Worm (Caenorhabditis elegans) whole organism, early embryonic: ENCODE results near the gene T10H10.2.

Experiments
- B0310.2 ChIP-seq: sonication (generic microtip); optimal IDR thresholded peaks from 2 replicates; lab custom pipeline; 2016; ENCODE audit warnings: mild to moderate bottlenecking, missing genetic modification characterization, missing compliant biosample characterization
- F13C5.2 ChIP-seq: sonication (generic microtip); optimal IDR thresholded peaks from 2 replicates; lab custom pipeline; 2017; ENCODE audit warnings: mild to moderate bottlenecking, missing genetic modification characterization, inconsistent platforms, missing compliant biosample characterization
- aly-1 ChIP-seq: sonication (generic microtip); optimal IDR thresholded peaks from 2 replicates; lab custom pipeline; 2016; ENCODE audit warnings: missing genetic modification characterization, missing compliant biosample characterization
- ama-1 ChIP-seq: fragments of 150-350 bp; optimal IDR thresholded peaks from 2 replicates; lab custom pipeline; 2014
- ceh-13 ChIP-seq: fragments of 200-800 bp; sonication (Bioruptor generic); optimal IDR thresholded peaks from 2 replicates; lab custom pipeline; 2018; ENCODE audit warnings: mild to moderate bottlenecking, missing genetic modification characterization, missing compliant biosample characterization
- ceh-36 ChIP-seq: sonication (generic microtip); optimal IDR thresholded peaks from 2 replicates; lab custom pipeline; 2016; ENCODE audit warnings: missing genetic modification characterization, inconsistent platforms, missing compliant biosample characterization
- ets-7 ChIP-seq: sonication (generic microtip); optimal IDR thresholded peaks from 2 replicates; lab custom pipeline; 2016; ENCODE audit warnings: missing genotype, missing genetic modification characterization, missing compliant biosample characterization
- flt-1 ChIP-seq: fragments of 200-800 bp; sonication (Bioruptor generic); IDR thresholded peaks from 2 replicates; pipeline ENCODE4 v1.3.6; 2022; ENCODE audit warnings: missing genetic modification characterization, missing compliant biosample characterization
- hmbx-1 ChIP-seq: sonication (generic microtip); optimal IDR thresholded peaks from 2 replicates; lab custom pipeline; 2016; ENCODE audit warnings: mild to moderate bottlenecking, missing genetic modification characterization, missing compliant biosample characterization
- hmg-4 ChIP-seq: fragments of 200-800 bp; sonication (Bioruptor generic); optimal IDR thresholded peaks from 2 replicates; lab custom pipeline; 2018; ENCODE audit warnings: mild to moderate bottlenecking, missing genetic modification characterization, missing compliant biosample characterization
- hnd-1 ChIP-seq: sonication (generic microtip); optimal IDR thresholded peaks from 2 replicates; lab custom pipeline; 2016; ENCODE audit warnings: missing genetic modification characterization, missing compliant biosample characterization
- pes-1 ChIP-seq: fragments of 200-800 bp; sonication (Bioruptor generic); IDR thresholded peaks from 2 replicates; pipeline ENCODE4 v1.3.6; 2022; ENCODE audit warnings: missing genetic modification reagents, missing genetic modification characterization, missing compliant biosample characterization
- scrt-1 ChIP-seq: fragments of 200-800 bp; sonication (Bioruptor generic); IDR thresholded peaks from 2 replicates; pipeline ENCODE4 v1.3.6; 2022; ENCODE audit warnings: missing genetic modification characterization, missing compliant biosample characterization
- sea-1 ChIP-seq: fragments of 200-800 bp; sonication (Bioruptor generic); conservative IDR thresholded peaks from 2 replicates; pipeline ENCODE4 v1.3.6; 2022; ENCODE audit warnings: missing genetic modification characterization, missing compliant biosample characterization
- tbx-11 ChIP-seq: fragments of 200-800 bp; sonication (Bioruptor generic); IDR thresholded peaks from 2 replicates; pipeline ENCODE4 v1.3.6; 2022; ENCODE audit warnings: missing genetic modification characterization, missing compliant biosample characterization
- tbx-37 ChIP-seq: fragments of 200-800 bp; sonication (Bioruptor generic); conservative IDR thresholded peaks from 2 replicates; pipeline ENCODE4 v1.3.6; 2022; ENCODE audit warnings: missing genetic modification reagents, missing genetic modification characterization, missing compliant biosample characterization
- tra-4 ChIP-seq: sonication (generic microtip); optimal IDR thresholded peaks from 2 replicates; lab custom pipeline; 2017; ENCODE audit warnings: missing genetic modification characterization, missing compliant biosample characterization

The T10H10.2 gene

ce11 chrX:2302782-2303181, 8.2 kb downstream of the T10H10.2 start, which contains the start of gene hum-6:
hum-6 (plus strand) TSS chrX:2303082.
- TF ChIP-seq sea-1 (GFP tag; lab: Robert Waterston, UW) (no peak), hmbx-1 (tag; lab: Kevin White, UChicago) (no peak), tbx-37 (GFP tag; lab: Robert Waterston, UW) (no peak), ets-7 (no peak), ceh-36 (no peak), F13C5.2 (tag; lab: Kevin White, UChicago) (no peak), flt-1 (GFP tag; lab: Robert Waterston, UW) (no peak), hmg-4 (GFP tag; lab: Kevin White, UChicago) (no peak), tra-4 (tag; lab: Kevin White, UChicago) (no peak), ceh-13 (no peak), hnd-1 (tag; lab: Kevin White, UChicago) (no peak), B0310.2 (tag; lab: Kevin White, UChicago) (no peak), pes-1 (GFP tag; lab: Robert Waterston, UW) (no peak), scrt-1 (GFP tag; lab: Robert Waterston, UW) (no peak), tbx-11 (GFP tag; lab: Robert Waterston, UW) (no peak), ama-1 (lab: Kevin White, UChicago) (no peak), aly-1 (tag; lab: Kevin White, UChicago) (no peak)

- TF ChIP-seq tbx-37 (GFP tag; lab: Robert Waterston, UW): no peak
- no peak for TF ChIP-seq F13C5.2 (tag; lab: Kevin White, UChicago)
- TF ChIP-seq ceh-36: no peak
- TF ChIP-seq pes-1 (GFP tag; lab: Robert Waterston, UW): no peak
- TF ChIP-seq flt-1 (GFP tag; lab: Robert Waterston, UW): no peak
- TF ChIP-seq ceh-13: no peak
- TF ChIP-seq hnd-1 (tag; lab: Kevin White, UChicago): no peak
- TF ChIP-seq scrt-1 (GFP tag; lab: Robert Waterston, UW): no peak
- TF ChIP-seq ets-7: no peak
- no peak for TF ChIP-seq hmbx-1 (tag; lab: Kevin White, UChicago)
- TF ChIP-seq aly-1 (tag; lab: Kevin White, UChicago): no peak
- no peak for TF ChIP-seq hmg-4 (GFP tag; lab: Kevin White, UChicago)
- TF ChIP-seq tbx-11 (GFP tag; lab: Robert Waterston, UW): no peak
Measured at ce11 chrX:2303253-2303652, 8.7 kb downstream of the T10H10.2 start.

ce11 chrX:2304496-2304895, 9.9 kb downstream of the T10H10.2 start:
- TF ChIP-seq tra-4 (tag; lab: Kevin White, UChicago) (no peak), hmg-4 (GFP tag; lab: Kevin White, UChicago) (no peak), ceh-13 (no peak), hmbx-1 (tag; lab: Kevin White, UChicago) (no peak), tbx-37 (GFP tag; lab: Robert Waterston, UW) (no peak), ets-7 (no peak), ama-1 (lab: Kevin White, UChicago) (no peak), B0310.2 (tag; lab: Kevin White, UChicago) (no peak), aly-1 (tag; lab: Kevin White, UChicago) (no peak), tbx-11 (GFP tag; lab: Robert Waterston, UW) (no peak), F13C5.2 (tag; lab: Kevin White, UChicago) (no peak), sea-1 (GFP tag; lab: Robert Waterston, UW) (no peak), hnd-1 (tag; lab: Kevin White, UChicago) (no peak), scrt-1 (GFP tag; lab: Robert Waterston, UW) (no peak), ceh-36 (no peak), pes-1 (GFP tag; lab: Robert Waterston, UW) (no peak), flt-1 (GFP tag; lab: Robert Waterston, UW) (no peak)

ce11 chrX:2316205-2316604, 21.7 kb downstream of the T10H10.2 start:
- TF ChIP-seq ets-7 (no peak), pes-1 (GFP tag; lab: Robert Waterston, UW) (no peak), B0310.2 (tag; lab: Kevin White, UChicago) (no peak), tra-4 (tag; lab: Kevin White, UChicago) (no peak), sea-1 (GFP tag; lab: Robert Waterston, UW) (no peak)

DNA sequence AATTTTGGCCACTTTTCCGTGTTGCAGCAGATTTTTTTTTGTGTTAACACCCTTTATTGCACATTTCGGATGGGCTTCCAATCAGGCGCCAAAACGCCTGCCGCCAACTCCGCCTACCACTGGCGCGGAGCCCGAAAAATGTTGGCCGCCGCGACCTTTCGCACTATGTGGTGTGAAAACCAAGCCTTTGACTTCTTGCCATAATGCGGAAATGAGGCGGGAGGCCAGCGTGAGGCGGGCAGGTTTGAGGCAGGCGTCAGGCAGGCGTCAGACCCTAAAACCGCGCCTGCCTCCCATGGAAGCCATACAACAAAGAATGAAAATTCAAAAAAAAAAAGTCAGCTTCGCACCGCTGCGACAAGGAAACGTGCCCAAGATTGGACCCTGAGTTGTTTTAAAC, 22.3 kb downstream of the T10H10.2 start:
- TF ChIP-seq B0310.2 (tag; lab: Kevin White, UChicago): no peak
- no peak for TF ChIP-seq ceh-13
- no peak for TF ChIP-seq scrt-1 (GFP tag; lab: Robert Waterston, UW)
- no peak for TF ChIP-seq tra-4 (tag; lab: Kevin White, UChicago)
- no peak for TF ChIP-seq tbx-11 (GFP tag; lab: Robert Waterston, UW)
- no peak for TF ChIP-seq ama-1 (lab: Kevin White, UChicago)
- no peak for TF ChIP-seq ceh-36
- TF ChIP-seq sea-1 (GFP tag; lab: Robert Waterston, UW): no peak
- no peak for TF ChIP-seq F13C5.2 (tag; lab: Kevin White, UChicago)
- TF ChIP-seq ets-7: no peak
- no peak for TF ChIP-seq pes-1 (GFP tag; lab: Robert Waterston, UW)
- no peak for TF ChIP-seq flt-1 (GFP tag; lab: Robert Waterston, UW)

- TF ChIP-seq F13C5.2 (tag; lab: Kevin White, UChicago): no peak
- TF ChIP-seq hmg-4 (GFP tag; lab: Kevin White, UChicago): no peak
- TF ChIP-seq ceh-13: no peak
- no peak for TF ChIP-seq sea-1 (GFP tag; lab: Robert Waterston, UW)
- no peak for TF ChIP-seq scrt-1 (GFP tag; lab: Robert Waterston, UW)
- TF ChIP-seq hnd-1 (tag; lab: Kevin White, UChicago): no peak
- no peak for TF ChIP-seq B0310.2 (tag; lab: Kevin White, UChicago)
- TF ChIP-seq ama-1 (lab: Kevin White, UChicago): no peak
- no peak for TF ChIP-seq pes-1 (GFP tag; lab: Robert Waterston, UW)
- TF ChIP-seq ceh-36: no peak
- TF ChIP-seq ets-7: no peak
- no peak for TF ChIP-seq tbx-11 (GFP tag; lab: Robert Waterston, UW)
- TF ChIP-seq hmbx-1 (tag; lab: Kevin White, UChicago): no peak
- TF ChIP-seq flt-1 (GFP tag; lab: Robert Waterston, UW): no peak
- no peak for TF ChIP-seq aly-1 (tag; lab: Kevin White, UChicago)
- no peak for TF ChIP-seq tbx-37 (GFP tag; lab: Robert Waterston, UW)
Measured at ce11 chrX:2317480-2317879, 22.9 kb downstream of the T10H10.2 start.

DNA sequence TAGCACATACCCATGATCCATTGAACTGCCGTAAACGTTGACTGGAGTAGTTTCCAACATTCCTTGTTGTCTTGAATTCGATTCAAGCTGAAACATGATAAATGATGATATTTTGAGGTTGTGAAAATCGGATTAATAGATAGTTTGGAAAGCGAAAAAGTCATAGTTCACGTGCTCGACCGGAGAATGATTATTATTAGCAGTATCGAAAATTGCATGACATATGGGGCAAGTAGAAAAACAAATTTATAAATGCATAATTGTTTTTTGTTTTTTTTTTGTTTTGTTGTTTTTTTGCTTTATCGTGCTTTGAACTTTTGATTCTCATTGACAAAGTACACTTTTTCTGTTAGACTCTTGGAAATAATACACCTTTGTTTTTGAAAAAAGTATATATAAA, 24.7 kb downstream of the T10H10.2 start, which contains the start of gene aakg-4:
Gene aakg-4, minus strand, starts transcription at position 101 of the 400 bp plus-strand sequence.
- TF ChIP-seq sea-1 (GFP tag; lab: Robert Waterston, UW) (no peak), scrt-1 (GFP tag; lab: Robert Waterston, UW) (no peak), ceh-13 (no peak), tra-4 (tag; lab: Kevin White, UChicago) (no peak)
